Worm (Caenorhabditis elegans): ENCODE data around the gene mtrr-1.

DNA sequence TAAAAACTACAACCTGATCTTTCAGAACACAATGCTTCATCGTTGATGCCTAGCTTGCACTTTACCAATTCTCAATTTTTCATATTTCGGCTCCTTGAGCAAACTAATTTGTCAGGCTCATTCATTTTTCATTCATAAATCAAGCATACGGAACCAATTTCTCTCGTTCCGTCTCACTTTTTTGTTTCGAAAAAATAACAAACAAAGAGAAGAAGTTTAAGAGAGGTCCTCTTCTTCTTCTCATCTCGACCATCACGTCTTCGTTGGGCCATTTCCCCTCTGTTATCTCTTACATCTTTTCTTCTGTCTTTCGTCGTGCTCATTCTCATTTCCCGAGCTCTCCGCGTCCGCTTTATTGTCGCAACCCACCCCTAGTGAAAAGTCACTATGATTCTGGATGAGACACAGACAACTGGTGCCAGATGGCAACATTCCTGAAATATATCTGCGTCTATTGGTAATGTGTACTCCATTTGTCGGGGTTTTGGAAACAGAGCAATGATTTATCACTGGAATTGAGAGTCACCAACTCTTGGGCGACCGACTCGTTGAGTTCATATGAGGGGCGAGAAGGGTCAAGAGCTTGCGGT lies 21.0 kb upstream of the mtrr-1 start:
- no peak for TF ChIP-seq T22C8.4 (GFP tag; IDR thresholded peaks at IDR 0.05)
- TF ChIP-seq cog-1 (tag; optimal IDR thresholded peaks at IDR 0.05) = no peak
- TF ChIP-seq flt-1 (GFP tag; IDR thresholded peaks at IDR 0.05) = no peak
- TF ChIP-seq ztf-23 (GFP tag; IDR thresholded peaks at IDR 0.05) = no peak
